Worm (Caenorhabditis elegans): ENCODE measurements around the gene srbc-34.
A peak's percentile ranks its signal among the peaks of the same experiment; 100 is the strongest.

srbc-34 gene

ce11 chrV:20181575-20181974, 24.5 kb upstream of the srbc-34 start:
- peak; percentile 98 for TF ChIP-seq tra-1 (GFP tag; IDR thresholded peaks at IDR 0.05)

- TF ChIP-seq nhr-237 (tag; optimal IDR thresholded peaks at IDR 0.05) (no peak), spr-3 (GFP tag; optimal IDR thresholded peaks at IDR 0.05) (no peak), ces-1 (GFP tag; optimal IDR thresholded peaks at IDR 0.05) (no peak), skn-1 (tag; optimal IDR thresholded peaks at IDR 0.05) (no peak)
Observed at ce11 chrV:20182311-20182710, 23.8 kb upstream of the srbc-34 start.

ce11 chrV:20186579-20186978, 19.5 kb upstream of the srbc-34 start, which contains the start of gene srz-16:
TSS of gene srz-16 (minus strand) at chrV:20186679.
- TF ChIP-seq F10B5.3 (tag; optimal IDR thresholded peaks at IDR 0.05): no peak
- no peak for TF ChIP-seq T20F7.1 (GFP tag; optimal IDR thresholded peaks at IDR 0.05)
- no peak for TF ChIP-seq snpc-4 (tag; optimal IDR thresholded peaks at IDR 0.05)
- no peak for TF ChIP-seq nhr-25 (tag; optimal IDR thresholded peaks at IDR 0.05; ENCODE audit: borderline replicate concordance, insufficient read depth)
- TF ChIP-seq mxl-2 (GFP tag; conservative IDR thresholded peaks at IDR 0.05): no peak
- no peak for TF ChIP-seq Y5F2A.4 (GFP tag; optimal IDR thresholded peaks at IDR 0.05)
- TF ChIP-seq F49E8.2 (tag; optimal IDR thresholded peaks at IDR 0.05; ENCODE audit: borderline replicate concordance): no peak

- TF ChIP-seq aha-1 (tag): peak; percentile 36
- TF ChIP-seq lir-3 (tag; optimal IDR thresholded peaks at IDR 0.05): no peak
Observed at ce11 chrV:20188790-20189189, 17.3 kb upstream of the srbc-34 start, which contains the start of gene fbxa-116. TSS of gene fbxa-116 (minus strand) at chrV:20188890.

- TF ChIP-seq daf-16 (GFP tag; optimal IDR thresholded peaks at IDR 0.05) (no peak), daf-16 (tag; optimal IDR thresholded peaks at IDR 0.05) (no peak), ama-1 (optimal IDR thresholded peaks at IDR 0.05) (no peak), mes-2 (tag; optimal IDR thresholded peaks at IDR 0.05; ENCODE audit: poor library complexity, severe bottlenecking) (no peak), php-3 (GFP tag; IDR thresholded peaks at IDR 0.05) (no peak), dmd-9 (GFP tag; IDR thresholded peaks at IDR 0.05) (no peak), T26A8.4 (GFP tag; IDR thresholded peaks at IDR 0.05) (no peak), mdl-1 (tag; optimal IDR thresholded peaks at IDR 0.05) (no peak), arid-1 (GFP tag; conservative IDR thresholded peaks at IDR 0.05) (no peak), zfp-3 (GFP tag; conservative IDR thresholded peaks at IDR 0.05) (no peak), lir-3 (tag; optimal IDR thresholded peaks at IDR 0.05) (no peak), hlh-30 (tag; optimal IDR thresholded peaks at IDR 0.05; ENCODE audit: insufficient read depth) (no peak), fos-1 (tag; optimal IDR thresholded peaks at IDR 0.05) (no peak), rbr-2 (tag; optimal IDR thresholded peaks at IDR 0.05) (no peak), dve-1 (tag; optimal IDR thresholded peaks at IDR 0.05; ENCODE audit: insufficient read depth) (no peak), mdt-29 (GFP tag; IDR thresholded peaks at IDR 0.05) (no peak), mxl-3 (GFP tag; optimal IDR thresholded peaks at IDR 0.05) (no peak), madf-9 (GFP tag; conservative IDR thresholded peaks at IDR 0.05) (no peak), aha-1 (tag) (no peak), hlh-11 (tag; optimal IDR thresholded peaks at IDR 0.05) (no peak)
Observed at ce11 chrV:20192102-20192880, 13.8 kb upstream of the srbc-34 start, which contains the start of the genes fbxa-115 and Y113G7B.27. TSS of gene fbxa-115 (minus strand) at chrV:20192152. TSS of gene Y113G7B.27 (plus strand) at chrV:20192830.
